Worm (Caenorhabditis elegans) whole organism, L4 larva: ENCODE measurements around the gene F08G2.4.
A peak's percentile ranks its signal among the peaks of the same experiment; 100 is the strongest.

Experiments
- dpl-1 ChIP-seq: fragments of 150-350 bp; optimal IDR thresholded peaks from 2 replicates; lab custom pipeline; 2014; ENCODE audit warnings: missing biosample characterization, missing genetic modification reagents, missing genetic modification characterization
- fos-1 ChIP-seq: fragments of 150-350 bp; optimal IDR thresholded peaks from 2 replicates; lab custom pipeline; 2014; ENCODE audit warnings: missing biosample characterization, missing genetic modification characterization
- nhr-237 ChIP-seq: sonication (generic microtip); optimal IDR thresholded peaks from 2 replicates; lab custom pipeline; 2017; ENCODE audit warnings: missing biosample characterization, missing genetic modification characterization
- nhr-28 ChIP-seq: fragments of 150-350 bp; optimal IDR thresholded peaks from 2 replicates; lab custom pipeline; 2014; ENCODE audit warnings: missing biosample characterization, missing genetic modification characterization
- nhr-6 ChIP-seq: fragments of 150-350 bp; optimal IDR thresholded peaks from 2 replicates; lab custom pipeline; 2014; ENCODE audit warnings: missing biosample characterization, missing genetic modification characterization
- nhr-77 ChIP-seq: fragments of 150-350 bp; optimal IDR thresholded peaks from 2 replicates; lab custom pipeline; 2014; ENCODE audit warnings: missing biosample characterization, missing genetic modification characterization
- set-16 ChIP-seq: fragments of 200-800 bp; sonication (Bioruptor generic); IDR thresholded peaks from 2 replicates; pipeline ENCODE4 v1.3.6; 2022; ENCODE audit warnings: missing genetic modification reagents, missing genetic modification characterization, missing compliant biosample characterization
- zip-11 ChIP-seq: fragments of 200-800 bp; sonication (Bioruptor generic); IDR thresholded peaks from 2 replicates; pipeline ENCODE4 v1.3.6; 2022; ENCODE audit warnings: missing genetic modification characterization, missing compliant biosample characterization

DNA sequence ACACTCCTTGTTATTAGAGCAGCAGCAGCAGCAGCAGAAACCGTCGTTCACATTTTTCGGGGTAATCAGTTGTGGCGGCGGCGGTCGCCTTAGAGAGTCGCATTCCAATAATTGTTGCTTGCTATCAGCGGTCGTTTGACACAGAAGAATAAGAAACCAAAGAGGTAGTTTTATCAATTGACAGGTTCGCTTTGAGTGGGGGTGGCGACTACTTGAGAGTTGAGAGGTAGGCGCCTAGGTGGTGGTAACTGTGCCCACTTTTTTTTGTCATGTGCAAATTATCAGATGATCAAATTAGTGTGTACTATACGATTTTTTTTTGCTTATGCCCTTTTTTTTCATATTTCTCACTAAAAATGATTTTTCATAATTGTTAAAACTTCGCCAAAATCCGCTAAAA is 16.5 kb upstream of the F08G2.4 start:
- no peak for TF ChIP-seq dpl-1
- TF ChIP-seq set-16 (GFP tag; lab: Robert Waterston, UW) = no peak
- TF ChIP-seq nhr-6 (tag; lab: Kevin White, UChicago) = no peak
- TF ChIP-seq nhr-237 (tag; lab: Kevin White, UChicago) = no peak
- no peak for TF ChIP-seq zip-11
- peak; percentile 76 for TF ChIP-seq nhr-28
- no peak for TF ChIP-seq fos-1
- TF ChIP-seq nhr-77 (tag; lab: Kevin White, UChicago) = peak; percentile 82
